Worm (Caenorhabditis elegans) whole organism, late embryonic: Measurements from ENCODE around the gene Y45F10C.1.

Experiments used
- F13H6.1 ChIP-seq: sonication (generic microtip); optimal IDR thresholded peaks from 2 replicates; lab custom pipeline; 2016; ENCODE audit warnings: missing genetic modification characterization, missing compliant biosample characterization
- K02D7.2 ChIP-seq: sonication (generic microtip); optimal IDR thresholded peaks from 2 replicates; lab custom pipeline; 2017; ENCODE audit warnings: mild to moderate bottlenecking, missing genetic modification characterization, missing compliant biosample characterization
- K09A11.1 ChIP-seq: sonication (generic microtip); optimal IDR thresholded peaks from 2 replicates; lab custom pipeline; 2017; ENCODE audit warnings: antibody characterized with exemption, mild to moderate bottlenecking, missing genetic modification characterization, missing compliant biosample characterization; ENCODE audit not compliant: insufficient read depth
- ceh-19 ChIP-seq: fragments of 200-800 bp; sonication (Bioruptor generic); optimal IDR thresholded peaks from 2 replicates; lab custom pipeline; 2018; ENCODE audit warnings: mild to moderate bottlenecking, missing genetic modification characterization, missing compliant biosample characterization
- ceh-22 ChIP-seq: sonication (generic microtip); optimal IDR thresholded peaks from 2 replicates; lab custom pipeline; 2017; ENCODE audit warnings: missing biosample characterization, missing genetic modification characterization
- dve-1 ChIP-seq: sonication (generic microtip); optimal IDR thresholded peaks from 2 replicates; lab custom pipeline; 2017; ENCODE audit warnings: antibody characterized with exemption, mild to moderate bottlenecking, missing genetic modification characterization, missing compliant biosample characterization
- elt-2 ChIP-seq: sonication (generic microtip); optimal IDR thresholded peaks from 2 replicates; lab custom pipeline; 2016; ENCODE audit warnings: missing genetic modification reagents, missing genetic modification characterization, missing compliant biosample characterization
- elt-4 ChIP-seq: sonication (generic microtip); optimal IDR thresholded peaks from 2 replicates; lab custom pipeline; 2016; ENCODE audit warnings: missing genetic modification characterization, missing compliant biosample characterization
- ets-4 ChIP-seq: sonication (generic microtip); optimal IDR thresholded peaks from 2 replicates; lab custom pipeline; 2016; ENCODE audit warnings: missing genetic modification characterization, missing compliant biosample characterization
- eyg-1 ChIP-seq: sonication (generic microtip); optimal IDR thresholded peaks from 2 replicates; lab custom pipeline; 2016; ENCODE audit warnings: missing genotype, missing genetic modification characterization, missing compliant biosample characterization
- fax-1 ChIP-seq: sonication (generic microtip); optimal IDR thresholded peaks from 2 replicates; lab custom pipeline; 2016; ENCODE audit warnings: missing genotype, missing genetic modification characterization, missing compliant biosample characterization
- fkh-10 ChIP-seq: fragments of 150-350 bp; optimal IDR thresholded peaks from 2 replicates; lab custom pipeline; 2014; ENCODE audit warnings: missing biosample characterization, missing genetic modification reagents, missing genetic modification characterization
- gmeb-2 ChIP-seq: sonication (generic microtip); optimal IDR thresholded peaks from 2 replicates; lab custom pipeline; 2016; ENCODE audit warnings: missing genetic modification characterization, inconsistent platforms, missing compliant biosample characterization
- hlh-15 ChIP-seq: sonication (generic microtip); optimal IDR thresholded peaks from 2 replicates; lab custom pipeline; 2016; ENCODE audit warnings: missing genetic modification characterization, missing compliant biosample characterization
- madf-2 ChIP-seq: sonication (generic microtip); optimal IDR thresholded peaks from 2 replicates; lab custom pipeline; 2017; ENCODE audit warnings: missing genetic modification characterization, missing compliant biosample characterization
- mec-3 ChIP-seq: sonication (generic microtip); optimal IDR thresholded peaks from 2 replicates; lab custom pipeline; 2016; ENCODE audit warnings: borderline replicate concordance, missing genetic modification characterization, missing compliant biosample characterization
- nfya-1 ChIP-seq: sonication (generic microtip); optimal IDR thresholded peaks from 2 replicates; lab custom pipeline; 2017; ENCODE audit warnings: missing genetic modification characterization, mild to moderate bottlenecking, missing compliant biosample characterization, antibody characterized with exemption, moderate library complexity
- nhr-232 ChIP-seq: sonication (generic microtip); optimal IDR thresholded peaks from 2 replicates; lab custom pipeline; 2016; ENCODE audit warnings: missing genetic modification characterization, missing compliant biosample characterization
- odd-2 ChIP-seq: sonication (generic microtip); optimal IDR thresholded peaks from 2 replicates; lab custom pipeline; 2017; ENCODE audit warnings: antibody characterized with exemption, mild to moderate bottlenecking, missing genetic modification characterization, missing compliant biosample characterization
- pag-3 ChIP-seq: sonication (generic microtip); optimal IDR thresholded peaks from 2 replicates; lab custom pipeline; 2016; ENCODE audit warnings: missing compliant biosample characterization, missing genetic modification characterization, borderline replicate concordance
- pha-2 ChIP-seq: sonication (generic microtip); optimal IDR thresholded peaks from 2 replicates; lab custom pipeline; 2017; ENCODE audit warnings: mild to moderate bottlenecking, missing genetic modification characterization, missing compliant biosample characterization
- pros-1 ChIP-seq: fragments of 150-350 bp; optimal IDR thresholded peaks from 2 replicates; lab custom pipeline; 2014; ENCODE audit warnings: missing biosample characterization, missing genetic modification reagents, missing genetic modification characterization
- sox-4 ChIP-seq: sonication (generic microtip); optimal IDR thresholded peaks from 2 replicates; lab custom pipeline; 2017; ENCODE audit warnings: mild to moderate bottlenecking, missing genetic modification characterization, inconsistent platforms, missing compliant biosample characterization
- syd-9 ChIP-seq: sonication (generic microtip); optimal IDR thresholded peaks from 2 replicates; lab custom pipeline; 2016; ENCODE audit warnings: mild to moderate bottlenecking, missing genetic modification characterization, moderate library complexity, missing compliant biosample characterization
- tbx-7 ChIP-seq: sonication (generic microtip); optimal IDR thresholded peaks from 2 replicates; lab custom pipeline; 2016; ENCODE audit warnings: missing genotype, missing genetic modification characterization, missing compliant biosample characterization
- ttx-3 ChIP-seq: sonication (generic microtip); optimal IDR thresholded peaks from 2 replicates; lab custom pipeline; 2016; ENCODE audit warnings: missing genetic modification reagents, missing genetic modification characterization, missing compliant biosample characterization
- unc-55 ChIP-seq: sonication (generic microtip); optimal IDR thresholded peaks from 2 replicates; lab custom pipeline; 2017; ENCODE audit warnings: missing biosample characterization, missing genetic modification reagents, missing genetic modification characterization
- ztf-16 ChIP-seq: sonication (generic microtip); optimal IDR thresholded peaks from 2 replicates; lab custom pipeline; 2017; ENCODE audit warnings: missing genetic modification characterization, missing compliant biosample characterization

Y45F10C.1 gene

ce11 chrIV:13689302-13689880 lies 30.0 kb upstream of the Y45F10C.1 start, which contains the start of gene T23G4.2:
TSS of gene T23G4.2 (minus strand) at chrIV:13689556.
- peak; percentile 92 for TF ChIP-seq unc-55
- TF ChIP-seq fax-1 = no peak

ce11 chrIV:13687631-13688030 lies 28.3 kb upstream of the Y45F10C.1 start:
- TF ChIP-seq fax-1 (no peak), tbx-7 (no peak), elt-2 (no peak), ceh-19 (GFP tag; lab: Kevin White, UChicago) (no peak), hlh-15 (tag; lab: Kevin White, UChicago) (no peak), dve-1 (tag; lab: Kevin White, UChicago) (no peak), elt-4 (no peak), pros-1 (no peak), sox-4 (tag; lab: Kevin White, UChicago) (no peak)
- TF ChIP-seq, all 69 proteins: peak for 0

- TF ChIP-seq ceh-22 (tag; lab: Kevin White, UChicago) (no peak), hlh-15 (tag; lab: Kevin White, UChicago) (no peak), ttx-3 (tag; lab: Kevin White, UChicago) (no peak), nfya-1 (tag; lab: Kevin White, UChicago) (no peak), F13H6.1 (tag; lab: Kevin White, UChicago) (no peak), ets-4 (no peak), ztf-16 (tag; lab: Kevin White, UChicago) (no peak), mec-3 (tag; lab: Kevin White, UChicago) (no peak)
Observed at ce11 chrIV:13686965-13687425, 27.6 kb upstream of the Y45F10C.1 start, which contains the start of gene nyn-1. TSS of gene nyn-1 (minus strand) at chrIV:13687015.

- TF ChIP-seq K02D7.2 (no peak), gmeb-2 (tag; lab: Kevin White, UChicago) (no peak), nhr-232 (no peak), K09A11.1 (tag; lab: Kevin White, UChicago) (no peak), fkh-10 (GFP tag; lab: Kevin White, UChicago) (no peak), eyg-1 (tag; lab: Kevin White, UChicago) (no peak), pag-3 (no peak)
- TF ChIP-seq, all 69 proteins: peak for 0
Observed at ce11 chrIV:13684827-13685226, 25.5 kb upstream of the Y45F10C.1 start.

ce11 chrIV:13682733-13683132 lies 23.4 kb upstream of the Y45F10C.1 start:
- TF ChIP-seq elt-2 (peak; percentile 52), syd-9 (tag; lab: Kevin White, UChicago) (no peak), unc-55 (peak; percentile 86)

ce11 chrIV:13679495-13679894 lies 20.1 kb upstream of the Y45F10C.1 start:
- no peak for TF ChIP-seq madf-2 (tag; lab: Kevin White, UChicago)
- TF ChIP-seq nfya-1 (tag; lab: Kevin White, UChicago) = peak; percentile 77

- no peak for TF ChIP-seq ceh-19 (GFP tag; lab: Kevin White, UChicago)
- no peak for TF ChIP-seq odd-2 (tag; lab: Kevin White, UChicago)
- TF ChIP-seq pha-2 (tag; lab: Kevin White, UChicago) = no peak
Observed at ce11 chrIV:13678649-13679048, 19.3 kb upstream of the Y45F10C.1 start, which contains the start of gene srlf-26. TSS of gene srlf-26 (plus strand) at chrIV:13678949.
